Fruit fly (Drosophila melanogaster): ENCODE data around the gene CG5614.

DNA sequence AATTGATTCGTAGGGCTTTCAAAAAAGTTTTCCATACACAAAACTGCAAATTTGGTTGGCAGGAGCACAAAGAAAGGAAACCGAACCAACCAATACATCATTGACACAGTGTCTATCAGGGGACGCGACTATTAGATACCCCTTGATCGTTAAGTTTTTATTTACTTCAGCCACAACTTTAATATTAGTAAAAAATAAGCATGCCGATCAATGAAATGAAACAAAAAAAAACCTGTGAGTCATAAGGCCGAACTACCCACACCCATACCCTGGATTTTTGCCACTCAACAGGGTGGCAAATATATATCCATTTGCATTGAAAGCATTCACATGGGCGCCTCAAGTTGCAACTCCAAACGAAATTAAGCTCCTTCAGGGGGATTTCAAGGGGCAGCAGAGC lies 36.7 kb downstream of the CG5614 start:
- TF ChIP-seq lola (GFP tag; optimal IDR thresholded peaks at IDR 0.05) = no peak
- no peak for TF ChIP-seq ato (GFP tag; IDR thresholded peaks at IDR 0.05; ENCODE audit: partially characterized antibody)
- no peak for TF ChIP-seq sd (tag; optimal IDR thresholded peaks at IDR 0.05)
- no peak for TF ChIP-seq emc (GFP tag; optimal IDR thresholded peaks at IDR 0.05)
- no peak for TF ChIP-seq Blimp-1 (GFP tag; optimal IDR thresholded peaks at IDR 0.05)

All from whole organism, embryonic.